Worm (Caenorhabditis elegans): Measurements from ENCODE around the gene C27A7.6.

The C27A7.6 gene

DNA sequence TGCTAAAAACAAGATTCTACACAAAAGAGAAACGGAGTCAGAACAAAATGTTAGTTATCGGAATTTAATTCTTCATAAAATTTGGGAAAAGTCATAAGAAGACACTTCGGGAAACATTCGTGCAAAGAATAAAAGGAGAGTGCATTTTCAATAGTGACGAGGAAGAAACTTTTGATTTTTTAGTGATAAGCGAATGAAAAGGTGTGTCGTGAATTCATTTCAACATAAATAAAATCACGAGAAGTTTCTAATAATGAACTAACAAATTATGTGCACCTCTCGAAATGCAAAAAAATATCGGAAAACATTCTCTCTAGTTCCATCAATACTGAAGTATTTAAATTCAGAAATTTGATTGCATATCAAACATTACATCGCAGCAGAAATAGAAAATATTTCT, 54.6 kb downstream of the C27A7.6 start:
- TF ChIP-seq dox-1 (GFP tag; IDR thresholded peaks at IDR 0.05) (no peak), hmg-1.2 (GFP tag; IDR thresholded peaks at IDR 0.05) (no peak), nhr-80 (tag; optimal IDR thresholded peaks at IDR 0.05) (peak; percentile 75), T26A5.8 (tag; optimal IDR thresholded peaks at IDR 0.05) (no peak), lin-40 (tag; optimal IDR thresholded peaks at IDR 0.05) (no peak), F23B12.7 (tag; optimal IDR thresholded peaks at IDR 0.05; ENCODE audit: insufficient read depth) (peak; percentile 37), F55B11.4 (tag; optimal IDR thresholded peaks at IDR 0.05; ENCODE audit: borderline replicate concordance, insufficient read depth) (no peak)

DNA sequence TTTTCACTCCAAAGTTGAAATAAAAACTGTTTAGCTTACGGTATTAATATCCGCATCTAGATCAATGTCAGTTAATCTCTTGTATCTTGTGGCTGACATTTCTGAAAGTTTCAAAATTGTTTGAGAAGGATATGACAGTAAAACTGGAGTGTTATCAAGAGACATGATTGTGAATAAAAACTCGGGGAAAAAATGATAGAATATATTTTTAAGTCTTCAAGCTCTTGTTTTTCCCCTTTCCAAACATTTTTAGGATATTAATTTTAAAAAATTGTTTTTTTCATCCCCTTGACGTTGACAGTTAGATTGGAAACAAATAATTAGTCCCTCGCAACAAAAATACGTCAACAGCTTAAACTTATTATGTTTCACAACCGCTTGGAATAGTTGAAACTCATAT, 55.7 kb downstream of the C27A7.6 start, which contains the start of gene R07B7.6:
R07B7.6 (minus strand) TSS at position 101 of the 400 bp plus-strand sequence.
- TF ChIP-seq nhr-179 (tag; optimal IDR thresholded peaks at IDR 0.05) (no peak), efl-1 (GFP tag; optimal IDR thresholded peaks at IDR 0.05) (no peak), let-607 (tag; optimal IDR thresholded peaks at IDR 0.05) (no peak), mel-28 (tag; optimal IDR thresholded peaks at IDR 0.05; ENCODE audit: borderline replicate concordance) (no peak), hsf-1 (GFP tag; IDR thresholded peaks at IDR 0.05) (no peak), cebp-1 (GFP tag; IDR thresholded peaks at IDR 0.05) (no peak), cebp-1 (tag; optimal IDR thresholded peaks at IDR 0.05) (no peak), bed-2 (GFP tag; IDR thresholded peaks at IDR 0.05) (no peak), F55B11.4 (tag; optimal IDR thresholded peaks at IDR 0.05; ENCODE audit: borderline replicate concordance, insufficient read depth) (no peak), madf-8 (GFP tag; conservative IDR thresholded peaks at IDR 0.05) (no peak), madf-3 (GFP tag; IDR thresholded peaks at IDR 0.05) (no peak), Y79H2A.3 (GFP tag; conservative IDR thresholded peaks at IDR 0.05) (no peak), dpl-1 (GFP tag; optimal IDR thresholded peaks at IDR 0.05) (no peak), F57A8.1 (GFP tag; optimal IDR thresholded peaks at IDR 0.05) (no peak), rec-8 (tag; optimal IDR thresholded peaks at IDR 0.05) (no peak), ztf-18 (tag; optimal IDR thresholded peaks at IDR 0.05) (no peak), lin-26 (GFP tag; IDR thresholded peaks at IDR 0.05) (no peak), sptf-2 (GFP tag; optimal IDR thresholded peaks at IDR 0.05) (no peak)
